Worm (Caenorhabditis elegans) whole organism, early embryonic: ENCODE measurements around the gene dhs-14.

Source experiments
- B0310.2 ChIP-seq: sonication (generic microtip); optimal IDR thresholded peaks from 2 replicates; lab custom pipeline; 2016; ENCODE audit warnings: mild to moderate bottlenecking, missing genetic modification characterization, missing compliant biosample characterization
- F13C5.2 ChIP-seq: sonication (generic microtip); optimal IDR thresholded peaks from 2 replicates; lab custom pipeline; 2017; ENCODE audit warnings: mild to moderate bottlenecking, missing genetic modification characterization, inconsistent platforms, missing compliant biosample characterization
- aly-1 ChIP-seq: sonication (generic microtip); optimal IDR thresholded peaks from 2 replicates; lab custom pipeline; 2016; ENCODE audit warnings: missing genetic modification characterization, missing compliant biosample characterization
- ama-1 ChIP-seq: fragments of 150-350 bp; optimal IDR thresholded peaks from 2 replicates; lab custom pipeline; 2014
- ceh-13 ChIP-seq: fragments of 200-800 bp; sonication (Bioruptor generic); optimal IDR thresholded peaks from 2 replicates; lab custom pipeline; 2018; ENCODE audit warnings: mild to moderate bottlenecking, missing genetic modification characterization, missing compliant biosample characterization
- ets-7 ChIP-seq: sonication (generic microtip); optimal IDR thresholded peaks from 2 replicates; lab custom pipeline; 2016; ENCODE audit warnings: missing genotype, missing genetic modification characterization, missing compliant biosample characterization
- flt-1 ChIP-seq: fragments of 200-800 bp; sonication (Bioruptor generic); IDR thresholded peaks from 2 replicates; pipeline ENCODE4 v1.3.6; 2022; ENCODE audit warnings: missing genetic modification characterization, missing compliant biosample characterization
- hmg-4 ChIP-seq: fragments of 200-800 bp; sonication (Bioruptor generic); optimal IDR thresholded peaks from 2 replicates; lab custom pipeline; 2018; ENCODE audit warnings: mild to moderate bottlenecking, missing genetic modification characterization, missing compliant biosample characterization
- hnd-1 ChIP-seq: sonication (generic microtip); optimal IDR thresholded peaks from 2 replicates; lab custom pipeline; 2016; ENCODE audit warnings: missing genetic modification characterization, missing compliant biosample characterization
- pes-1 ChIP-seq: fragments of 200-800 bp; sonication (Bioruptor generic); IDR thresholded peaks from 2 replicates; pipeline ENCODE4 v1.3.6; 2022; ENCODE audit warnings: missing genetic modification reagents, missing genetic modification characterization, missing compliant biosample characterization
- scrt-1 ChIP-seq: fragments of 200-800 bp; sonication (Bioruptor generic); IDR thresholded peaks from 2 replicates; pipeline ENCODE4 v1.3.6; 2022; ENCODE audit warnings: missing genetic modification characterization, missing compliant biosample characterization
- sea-1 ChIP-seq: fragments of 200-800 bp; sonication (Bioruptor generic); conservative IDR thresholded peaks from 2 replicates; pipeline ENCODE4 v1.3.6; 2022; ENCODE audit warnings: missing genetic modification characterization, missing compliant biosample characterization
- tra-4 ChIP-seq: sonication (generic microtip); optimal IDR thresholded peaks from 2 replicates; lab custom pipeline; 2017; ENCODE audit warnings: missing genetic modification characterization, missing compliant biosample characterization

DNA sequence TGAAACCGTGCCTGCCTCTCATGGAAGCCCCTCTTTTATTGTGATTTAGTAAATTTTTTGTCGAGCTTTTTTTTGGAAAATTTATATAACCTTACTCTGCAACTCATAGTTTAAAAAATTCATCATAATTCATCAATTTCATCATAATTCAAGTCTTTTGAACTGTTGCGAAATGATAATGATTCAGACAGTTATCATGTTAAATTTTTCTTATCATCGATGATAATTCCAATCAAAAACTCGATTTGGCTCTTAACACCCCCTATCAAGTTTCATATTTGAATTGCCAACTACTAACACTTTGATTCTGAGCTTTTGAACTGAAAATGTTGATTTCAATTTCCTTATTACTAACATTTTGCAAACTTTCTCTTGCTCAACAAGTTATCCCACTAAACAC is 45.2 kb upstream of the dhs-14 start, which contains the start of gene F54E2.1:
- TF ChIP-seq ama-1 = no peak
- TF ChIP-seq hmg-4 (GFP tag; lab: Kevin White, UChicago) = no peak
- no peak for TF ChIP-seq tra-4
- no peak for TF ChIP-seq B0310.2 (tag; lab: Kevin White, UChicago)
- no peak for TF ChIP-seq pes-1
- no peak for TF ChIP-seq scrt-1 (GFP tag; lab: Robert Waterston, UW)
- no peak for TF ChIP-seq hnd-1 (tag; lab: Kevin White, UChicago)
- TF ChIP-seq F13C5.2 (tag; lab: Kevin White, UChicago) = no peak
- TF ChIP-seq ceh-13 (GFP tag; lab: Kevin White, UChicago) = no peak
- TF ChIP-seq aly-1 = no peak
- no peak for TF ChIP-seq sea-1 (GFP tag; lab: Robert Waterston, UW)
- no peak for TF ChIP-seq flt-1 (GFP tag; lab: Robert Waterston, UW)
- no peak for TF ChIP-seq ets-7 (tag; lab: Kevin White, UChicago)
